Worm (Caenorhabditis elegans) whole organism, early embryonic: ENCODE data around the gene R11G1.7.

Source experiments
- B0310.2 ChIP-seq: sonication (generic microtip); optimal IDR thresholded peaks from 2 replicates; lab custom pipeline; 2016; ENCODE audit warnings: mild to moderate bottlenecking, missing genetic modification characterization, missing compliant biosample characterization
- ama-1 ChIP-seq: fragments of 150-350 bp; optimal IDR thresholded peaks from 2 replicates; lab custom pipeline; 2014
- ceh-36 ChIP-seq: sonication (generic microtip); optimal IDR thresholded peaks from 2 replicates; lab custom pipeline; 2016; ENCODE audit warnings: missing genetic modification characterization, inconsistent platforms, missing compliant biosample characterization
- flt-1 ChIP-seq: fragments of 200-800 bp; sonication (Bioruptor generic); IDR thresholded peaks from 2 replicates; pipeline ENCODE4 v1.3.6; 2022; ENCODE audit warnings: missing genetic modification characterization, missing compliant biosample characterization
- sea-1 ChIP-seq: fragments of 200-800 bp; sonication (Bioruptor generic); conservative IDR thresholded peaks from 2 replicates; pipeline ENCODE4 v1.3.6; 2022; ENCODE audit warnings: missing genetic modification characterization, missing compliant biosample characterization
- tbx-37 ChIP-seq: fragments of 200-800 bp; sonication (Bioruptor generic); conservative IDR thresholded peaks from 2 replicates; pipeline ENCODE4 v1.3.6; 2022; ENCODE audit warnings: missing genetic modification reagents, missing genetic modification characterization, missing compliant biosample characterization
- tra-4 ChIP-seq: sonication (generic microtip); optimal IDR thresholded peaks from 2 replicates; lab custom pipeline; 2017; ENCODE audit warnings: missing genetic modification characterization, missing compliant biosample characterization

ce11 chrX:3625599-3625998 is 30.5 kb upstream of the R11G1.7 start:
- no peak for TF ChIP-seq flt-1 (GFP tag; lab: Robert Waterston, UW)
- no peak for TF ChIP-seq tbx-37 (GFP tag; lab: Robert Waterston, UW)
- TF ChIP-seq ama-1 (lab: Kevin White, UChicago): no peak
- TF ChIP-seq tra-4 (tag; lab: Kevin White, UChicago): no peak
- no peak for TF ChIP-seq sea-1 (GFP tag; lab: Robert Waterston, UW)
- TF ChIP-seq B0310.2 (tag; lab: Kevin White, UChicago): no peak
- TF ChIP-seq ceh-36 (tag; lab: Kevin White, UChicago): no peak
